Worm (Caenorhabditis elegans) whole organism, midembryonic: ENCODE results near the gene K07F5.14.

Experiments used
- T22C8.4 ChIP-seq: fragments of 200-800 bp; sonication (Bioruptor generic); IDR thresholded peaks from 2 replicates; pipeline ENCODE4 v1.3.6; 2022; ENCODE audit warnings: missing genetic modification characterization, missing compliant biosample characterization
- cog-1 ChIP-seq: sonication (generic microtip); optimal IDR thresholded peaks from 2 replicates; lab custom pipeline; 2016; ENCODE audit warnings: missing genetic modification characterization, missing compliant biosample characterization
- flt-1 ChIP-seq: fragments of 200-800 bp; sonication (Bioruptor generic); IDR thresholded peaks from 2 replicates; pipeline ENCODE4 v1.3.6; 2022; ENCODE audit warnings: missing genetic modification characterization, missing compliant biosample characterization
- klf-2 ChIP-seq: fragments of 200-800 bp; sonication (Bioruptor generic); conservative IDR thresholded peaks from 2 replicates; pipeline ENCODE4 v1.3.6; 2022; ENCODE audit warnings: missing genetic modification reagents, missing genetic modification characterization, missing compliant biosample characterization
- med-1 ChIP-seq: sonication (generic microtip); optimal IDR thresholded peaks from 2 replicates; lab custom pipeline; 2017; ENCODE audit warnings: missing genetic modification characterization, mild to moderate bottlenecking, missing compliant biosample characterization, antibody characterized with exemption, missing genetic modification reagents; ENCODE audit not compliant: insufficient read depth
- ref-1 ChIP-seq: fragments of 200-800 bp; sonication (Bioruptor generic); conservative IDR thresholded peaks from 2 replicates; pipeline ENCODE4 v1.3.6; 2022; ENCODE audit warnings: missing genetic modification reagents, missing genetic modification characterization, missing compliant biosample characterization
- tab-1 ChIP-seq: fragments of 200-800 bp; sonication (Bioruptor generic); IDR thresholded peaks from 2 replicates; pipeline ENCODE4 v1.3.6; 2022; ENCODE audit warnings: missing genetic modification characterization, missing compliant biosample characterization
- ztf-23 ChIP-seq: fragments of 200-800 bp; sonication (Bioruptor generic); IDR thresholded peaks from 2 replicates; pipeline ENCODE4 v1.3.6; 2022; ENCODE audit warnings: missing genetic modification reagents, missing genetic modification characterization, missing compliant biosample characterization
- ztf-29 ChIP-seq: fragments of 200-800 bp; sonication (Bioruptor generic); IDR thresholded peaks from 2 replicates; pipeline ENCODE4 v1.3.6; 2022; ENCODE audit warnings: missing genetic modification reagents, missing genetic modification characterization, missing compliant biosample characterization

Gene K07F5.14

ce11 chrIV:9899227-9899626 lies 37.2 kb downstream of the K07F5.14 start:
- TF ChIP-seq T22C8.4 (GFP tag; lab: Robert Waterston, UW) (no peak), ztf-29 (GFP tag; lab: Robert Waterston, UW) (no peak), flt-1 (GFP tag; lab: Robert Waterston, UW) (no peak), ztf-23 (GFP tag; lab: Robert Waterston, UW) (no peak), tab-1 (GFP tag; lab: Robert Waterston, UW) (no peak), klf-2 (GFP tag; lab: Robert Waterston, UW) (no peak), cog-1 (tag; lab: Kevin White, UChicago) (no peak), ref-1 (GFP tag; lab: Robert Waterston, UW) (no peak), med-1 (GFP tag; lab: Kevin White, UChicago) (no peak)

- TF ChIP-seq cog-1 (tag; lab: Kevin White, UChicago) (no peak), ztf-23 (GFP tag; lab: Robert Waterston, UW) (no peak), med-1 (GFP tag; lab: Kevin White, UChicago) (no peak), flt-1 (GFP tag; lab: Robert Waterston, UW) (no peak), ref-1 (GFP tag; lab: Robert Waterston, UW) (no peak), tab-1 (GFP tag; lab: Robert Waterston, UW) (no peak)
Measured at ce11 chrIV:9903608-9904007, 41.6 kb downstream of the K07F5.14 start, which contains the start of gene best-13. best-13 (plus strand) TSS chrIV:9903908.

DNA sequence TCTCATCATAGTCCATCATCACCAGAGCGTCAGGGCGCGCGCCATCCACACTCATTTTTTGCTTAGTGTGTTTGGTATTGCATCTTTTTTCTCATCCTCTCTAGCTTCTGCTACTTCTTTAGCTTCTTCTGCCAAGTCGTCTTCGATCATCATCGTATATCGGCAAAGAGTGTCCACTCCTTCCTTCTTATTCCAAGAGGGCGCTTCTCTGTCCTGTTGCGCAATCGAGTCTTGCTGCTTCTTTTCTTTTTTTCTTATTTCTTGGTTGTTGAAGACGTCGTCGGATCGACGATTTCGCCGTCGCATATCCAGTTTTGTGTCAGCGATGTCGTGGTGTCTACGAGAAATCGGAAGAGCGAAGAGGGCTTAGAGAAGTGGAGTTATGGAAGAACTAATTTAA lies 51.0 kb downstream of the K07F5.14 start:
- TF ChIP-seq klf-2 (GFP tag; lab: Robert Waterston, UW), result no peak
- TF ChIP-seq ztf-29 (GFP tag; lab: Robert Waterston, UW), result no peak
- no peak for TF ChIP-seq tab-1 (GFP tag; lab: Robert Waterston, UW)
- no peak for TF ChIP-seq ztf-23 (GFP tag; lab: Robert Waterston, UW)
- no peak for TF ChIP-seq med-1 (GFP tag; lab: Kevin White, UChicago)
- no peak for TF ChIP-seq T22C8.4 (GFP tag; lab: Robert Waterston, UW)
- no peak for TF ChIP-seq ref-1 (GFP tag; lab: Robert Waterston, UW)
- no peak for TF ChIP-seq flt-1 (GFP tag; lab: Robert Waterston, UW)
- no peak for TF ChIP-seq cog-1 (tag; lab: Kevin White, UChicago)
